Worm (Caenorhabditis elegans): ENCODE results near the gene tsp-13.

The tsp-13 gene

ce11 chrV:19125812-19126211 lies 28.1 kb upstream of the tsp-13 start (continued):
- peak; percentile 38 for TF ChIP-seq dve-1 (tag; optimal IDR thresholded peaks at IDR 0.05)
- peak; percentile 48 for TF ChIP-seq tbx-2 (tag; optimal IDR thresholded peaks at IDR 0.05)
- TF ChIP-seq pha-4 (tag; optimal IDR thresholded peaks at IDR 0.05) = no peak
- no peak for TF ChIP-seq ets-4 (tag; optimal IDR thresholded peaks at IDR 0.05)
- TF ChIP-seq ceh-45 (GFP tag; IDR thresholded peaks at IDR 0.05) = peak; percentile 79
- TF ChIP-seq K02D7.2 (tag; optimal IDR thresholded peaks at IDR 0.05) = peak; percentile 13
- peak; percentile 69 for TF ChIP-seq ttx-3 (tag; optimal IDR thresholded peaks at IDR 0.05)
- TF ChIP-seq hlh-13 (GFP tag; optimal IDR thresholded peaks at IDR 0.05) = peak; percentile 65
- TF ChIP-seq ceh-9 (tag; optimal IDR thresholded peaks at IDR 0.05) = peak; percentile 56
- no peak for TF ChIP-seq elt-4 (tag; optimal IDR thresholded peaks at IDR 0.05)
- no peak for TF ChIP-seq pros-1 (tag; optimal IDR thresholded peaks at IDR 0.05)
- TF ChIP-seq hlh-30 (tag; optimal IDR thresholded peaks at IDR 0.05; ENCODE audit: insufficient read depth) = peak; percentile 81
- TF ChIP-seq madf-2 (tag; optimal IDR thresholded peaks at IDR 0.05) = peak; percentile 63
- peak; percentile 75 for TF ChIP-seq C38D4.7 (GFP tag; optimal IDR thresholded peaks at IDR 0.05)
- TF ChIP-seq ceh-18 (tag; optimal IDR thresholded peaks at IDR 0.05) = peak; percentile 44
- TF ChIP-seq F13H6.1 (tag; optimal IDR thresholded peaks at IDR 0.05) = no peak
- TF ChIP-seq ztf-16 (tag; optimal IDR thresholded peaks at IDR 0.05) = peak; percentile 37
- peak; percentile 66 for TF ChIP-seq hlh-6 (tag; optimal IDR thresholded peaks at IDR 0.05)
- no peak for TF ChIP-seq ceh-22 (tag; optimal IDR thresholded peaks at IDR 0.05)
- TF ChIP-seq ceh-30 (tag; optimal IDR thresholded peaks at IDR 0.05) = no peak
- no peak for TF ChIP-seq ama-1 (optimal IDR thresholded peaks at IDR 0.05)
- no peak for TF ChIP-seq lim-6 (tag; optimal IDR thresholded peaks at IDR 0.05)
- TF ChIP-seq pha-2 (tag; optimal IDR thresholded peaks at IDR 0.05) = peak; percentile 93
- TF ChIP-seq pqm-1 (tag; optimal IDR thresholded peaks at IDR 0.05) = peak; percentile 13
- no peak for TF ChIP-seq tbx-7 (tag; optimal IDR thresholded peaks at IDR 0.05)

ce11 chrV:19127225-19127624 lies 26.7 kb upstream of the tsp-13 start, which contains the start of gene dyf-17:
TSS of gene dyf-17 (plus strand) at chrV:19127525.
- TF ChIP-seq mec-3 (tag; optimal IDR thresholded peaks at IDR 0.05; ENCODE audit: borderline replicate concordance) (no peak), K09A11.1 (tag; optimal IDR thresholded peaks at IDR 0.05; ENCODE audit: insufficient read depth) (no peak), lim-6 (tag; optimal IDR thresholded peaks at IDR 0.05) (no peak), ceh-45 (GFP tag; IDR thresholded peaks at IDR 0.05) (no peak), ama-1 (optimal IDR thresholded peaks at IDR 0.05) (no peak), ahr-1 (tag; optimal IDR thresholded peaks at IDR 0.05) (no peak), hlh-30 (tag; optimal IDR thresholded peaks at IDR 0.05; ENCODE audit: insufficient read depth) (no peak), che-1 (tag; optimal IDR thresholded peaks at IDR 0.05) (no peak), ceh-19 (GFP tag; optimal IDR thresholded peaks at IDR 0.05) (no peak), ceh-48 (tag; optimal IDR thresholded peaks at IDR 0.05) (no peak), ets-4 (tag; optimal IDR thresholded peaks at IDR 0.05) (no peak), unc-3 (GFP tag; conservative IDR thresholded peaks at IDR 0.05) (no peak), unc-3 (tag; optimal IDR thresholded peaks at IDR 0.05) (no peak), pax-1 (tag; optimal IDR thresholded peaks at IDR 0.05) (no peak)

ce11 chrV:19129497-19130212 lies 24.3 kb upstream of the tsp-13 start:
- TF ChIP-seq ceh-24 (tag; optimal IDR thresholded peaks at IDR 0.05) (no peak), pha-4 (tag; optimal IDR thresholded peaks at IDR 0.05) (no peak), rnt-1 (tag; optimal IDR thresholded peaks at IDR 0.05) (no peak), ceh-45 (GFP tag; IDR thresholded peaks at IDR 0.05) (0 out of 2 replicates have a peak, but pooled peaks have one; percentile 15), fkh-6 (tag; optimal IDR thresholded peaks at IDR 0.05) (no peak)

Measured in whole organism, late embryonic.